Fruit fly (Drosophila melanogaster) whole organism, adult: ENCODE measurements around the gene Spc105R.

Experiments used
- CG12768 ChIP-seq: fragments of 200-800 bp; sonication (Bioruptor generic); optimal IDR thresholded peaks from 2 replicates; lab custom pipeline; 2017; ENCODE audit warnings: missing biosample characterization, missing genetic modification characterization, mild to moderate bottlenecking, moderate library complexity, missing genetic modification reagents
- CG1620 ChIP-seq: fragments of 200-800 bp; sonication (Bioruptor generic); optimal IDR thresholded peaks from 2 replicates; lab custom pipeline; 2016; ENCODE audit warnings: missing biosample characterization, missing genetic modification characterization
- CG7101 ChIP-seq: fragments of 200-800 bp; sonication (Bioruptor generic); optimal IDR thresholded peaks from 2 replicates; lab custom pipeline; 2018; ENCODE audit warnings: missing biosample characterization, mild to moderate bottlenecking, missing genetic modification characterization, moderate library complexity
- Hr96 ChIP-seq: fragments of 200-800 bp; sonication (Bioruptor generic); optimal IDR thresholded peaks from 2 replicates; lab custom pipeline; 2016; ENCODE audit warnings: missing biosample characterization, missing genetic modification characterization
- cnc ChIP-seq, 2 experiments: fragments of >200 bp; optimal IDR thresholded peaks; 2 replicates each; lab custom pipeline; 2017
- kay ChIP-seq: fragments of 200-800 bp; sonication (Bioruptor generic); peaks from one replicate; lab custom pipeline; 2016; ENCODE audit warnings: missing biosample characterization, missing genetic modification characterization, borderline replicate concordance
- tj ChIP-seq: fragments of 200-800 bp; sonication (Bioruptor generic); optimal IDR thresholded peaks from 3 replicates; lab custom pipeline; 2017; ENCODE audit warnings: missing biosample characterization, mild to moderate bottlenecking, missing genetic modification characterization, moderate library complexity
- toe ChIP-seq: fragments of 200-800 bp; sonication (Bioruptor generic); optimal IDR thresholded peaks from 2 replicates; lab custom pipeline; 2016; ENCODE audit warnings: missing biosample characterization, missing genetic modification characterization

DNA sequence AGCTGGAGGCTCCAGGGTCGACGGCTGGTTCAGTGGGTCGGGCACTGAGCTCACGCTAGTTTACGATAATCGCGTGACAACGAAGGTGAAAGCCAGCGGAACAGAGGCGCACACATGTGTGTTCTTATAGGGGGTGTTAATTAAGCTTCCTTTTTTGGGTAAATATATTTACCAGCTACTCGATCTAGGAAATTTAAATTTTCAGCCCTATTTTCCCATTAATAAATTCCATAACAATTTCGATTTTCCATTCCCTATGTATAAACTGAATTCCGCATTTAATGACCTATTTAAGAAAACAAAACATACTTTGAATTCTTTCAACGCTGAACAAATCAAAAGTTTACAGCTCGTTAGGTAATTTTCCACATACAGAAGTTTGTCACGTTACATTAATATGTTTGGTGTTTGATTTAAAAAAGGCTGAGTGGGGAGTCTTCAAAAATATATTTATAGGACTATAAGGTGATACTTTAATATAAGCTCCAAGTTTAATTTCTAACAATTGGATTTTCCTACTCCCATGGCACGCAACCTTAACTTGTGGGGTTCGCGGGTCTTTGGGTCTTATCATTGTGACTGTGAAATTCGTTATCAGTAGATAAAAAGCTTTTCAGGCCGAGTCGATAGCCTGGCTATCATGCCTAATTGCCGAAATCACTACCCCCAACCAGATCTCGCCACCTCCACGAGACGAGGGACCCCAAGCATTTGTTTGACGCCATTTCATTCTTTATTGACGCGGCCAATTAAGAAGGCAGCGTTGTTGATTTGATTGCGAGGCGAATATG, 37.0 kb downstream of the Spc105R start, which contains the start of gene CG13255:
- TF ChIP-seq Hr96 (GFP tag; lab: Kevin White, UChicago) (peak; percentile 58), tj (GFP tag; lab: Kevin White, UChicago) (peak; percentile 44), CG1620 (peak; percentile 14), CG12768 (peak; percentile 68), kay (GFP tag; lab: Kevin White, UChicago) (peak; percentile 35), cnc (optimal IDR thresholded peaks at IDR 0.05; lab: Kevin White, UChicago) (no peak), toe (GFP tag; lab: Kevin White, UChicago) (peak; percentile 56), CG7101 (tag; lab: Kevin White, UChicago) (peak; percentile 52)
